Fruit fly (Drosophila melanogaster): ENCODE measurements around the gene frc.

Gene frc

dm6 chr3L:17404646-17405045, 28.3 kb downstream of the frc start (continued):
- TF ChIP-seq Tbp (GFP tag; optimal IDR thresholded peaks at IDR 0.05) (no peak), insv (GFP tag; optimal IDR thresholded peaks at IDR 0.05) (no peak), pnt (GFP tag; optimal IDR thresholded peaks at IDR 0.05) (no peak), CG16863 (GFP tag; optimal IDR thresholded peaks at IDR 0.05) (peak; percentile 24), CG18262 (tag; optimal IDR thresholded peaks at IDR 0.05) (peak; percentile 41), Six4 (GFP tag; optimal IDR thresholded peaks at IDR 0.05) (peak; percentile 21), CG6654 (GFP tag; optimal IDR thresholded peaks at IDR 0.05) (peak; percentile 9), wor (GFP tag; IDR thresholded peaks at IDR 0.05) (no peak; the same call in 1 of the 2 replicates), CG8388 (GFP tag; optimal IDR thresholded peaks at IDR 0.05) (peak; percentile 96), CG11093 (GFP tag; IDR thresholded peaks at IDR 0.05) (no peak), CG33213 (GFP tag; optimal IDR thresholded peaks at IDR 0.05) (no peak), CG7839 (tag; optimal IDR thresholded peaks at IDR 0.05) (peak; percentile 58), exex (tag; optimal IDR thresholded peaks at IDR 0.05) (no peak), knrl (GFP tag; IDR thresholded peaks at IDR 0.05; ENCODE audit: partially characterized antibody) (no peak), oc (tag; optimal IDR thresholded peaks at IDR 0.05) (no peak), row (GFP tag; IDR thresholded peaks at IDR 0.05) (peak; percentile 75), CG3065 (GFP tag; optimal IDR thresholded peaks at IDR 0.05) (no peak), CG13624 (GFP tag; optimal IDR thresholded peaks at IDR 0.05) (no peak), CG6813 (GFP tag; optimal IDR thresholded peaks at IDR 0.05) (peak; percentile 12), ftz-f1 (GFP tag; optimal IDR thresholded peaks at IDR 0.05) (no peak), CG17612 (GFP tag; IDR thresholded peaks at IDR 0.05) (no peak), dan (GFP tag; IDR thresholded peaks at IDR 0.05) (no peak), Nf-YB (GFP tag; optimal IDR thresholded peaks at IDR 0.05) (no peak), fd3F (GFP tag; optimal IDR thresholded peaks at IDR 0.05) (peak; percentile 2), Hmr (GFP tag; optimal IDR thresholded peaks at IDR 0.05) (no peak), org-1 (GFP tag; optimal IDR thresholded peaks at IDR 0.05) (peak; percentile 22), CHES-1-like (GFP tag; optimal IDR thresholded peaks at IDR 0.05) (no peak), CG10959 (GFP tag; IDR thresholded peaks at IDR 0.05) (no peak), CG4730 (GFP tag; IDR thresholded peaks at IDR 0.05) (no peak), CG2120 (GFP tag; optimal IDR thresholded peaks at IDR 0.05) (peak; percentile 33), Ravus (GFP tag; IDR thresholded peaks at IDR 0.05) (no peak), Dip3 (GFP tag; optimal IDR thresholded peaks at IDR 0.05) (no peak), Meics (GFP tag; optimal IDR thresholded peaks at IDR 0.05) (peak; percentile 29), Gug (GFP tag; IDR thresholded peaks at IDR 0.05) (peak; percentile 37; the same call in 1 of the 4 replicates), esg (GFP tag; conservative IDR thresholded peaks at IDR 0.05) (peak; percentile 32; the same call in 1 of the 2 replicates), Chrac-16 (GFP tag; optimal IDR thresholded peaks at IDR 0.05) (no peak), cwo (GFP tag; optimal IDR thresholded peaks at IDR 0.05) (no peak), Sox100B (GFP tag; optimal IDR thresholded peaks at IDR 0.05) (peak; percentile 34), CG12104 (GFP tag; optimal IDR thresholded peaks at IDR 0.05) (peak; percentile 54), CG11504 (tag; optimal IDR thresholded peaks at IDR 0.05) (peak; percentile 65), ase (GFP tag; IDR thresholded peaks at IDR 0.05) (no peak), tna (GFP tag; IDR thresholded peaks at IDR 0.05; ENCODE audit: partially characterized antibody) (no peak), CG18011 (GFP tag; optimal IDR thresholded peaks at IDR 0.05) (no peak), bcd (GFP tag; optimal IDR thresholded peaks at IDR 0.05) (peak; percentile 40), CG16815 (GFP tag; optimal IDR thresholded peaks at IDR 0.05) (no peak), Oli (tag; optimal IDR thresholded peaks at IDR 0.05) (peak; percentile 54)
